Worm (Caenorhabditis elegans): ENCODE measurements around the gene srw-6.

srw-6 gene

ce11 chrV:3814938-3815337, 6.5 kb downstream of the srw-6 start, which contains the start of gene H10D18.1 (continued):
- TF ChIP-seq nhr-71 (tag; optimal IDR thresholded peaks at IDR 0.05) (peak; percentile 51), tbx-2 (tag; optimal IDR thresholded peaks at IDR 0.05) (no peak), ceh-90 (tag; optimal IDR thresholded peaks at IDR 0.05) (no peak), unc-86 (tag; optimal IDR thresholded peaks at IDR 0.05) (peak; percentile 20), nhr-28 (tag; optimal IDR thresholded peaks at IDR 0.05) (no peak), nhr-20 (tag; optimal IDR thresholded peaks at IDR 0.05) (no peak), skn-1 (tag; optimal IDR thresholded peaks at IDR 0.05) (no peak), ceh-8 (GFP tag; optimal IDR thresholded peaks at IDR 0.05) (no peak), zag-1 (tag; optimal IDR thresholded peaks at IDR 0.05) (no peak), fkh-4 (tag; optimal IDR thresholded peaks at IDR 0.05; ENCODE audit: borderline replicate concordance) (no peak), swsn-7 (tag; optimal IDR thresholded peaks at IDR 0.05) (peak; percentile 7), ztf-4 (tag; optimal IDR thresholded peaks at IDR 0.05) (no peak), isw-1 (GFP tag; IDR thresholded peaks at IDR 0.05) (no peak), efl-3 (GFP tag; optimal IDR thresholded peaks at IDR 0.05) (no peak), aly-2 (tag; optimal IDR thresholded peaks at IDR 0.05) (no peak), lin-14 (GFP tag; optimal IDR thresholded peaks at IDR 0.05) (peak; percentile 67), nhr-12 (tag; optimal IDR thresholded peaks at IDR 0.05) (no peak), sptf-1 (tag; optimal IDR thresholded peaks at IDR 0.05) (no peak), zip-4 (GFP tag; optimal IDR thresholded peaks at IDR 0.05) (no peak)

ce11 chrV:3820875-3821274, 12.4 kb downstream of the srw-6 start:
- peak; percentile 88 for TF ChIP-seq fkh-4 (tag; optimal IDR thresholded peaks at IDR 0.05; ENCODE audit: borderline replicate concordance)
- peak; percentile 15 for TF ChIP-seq nhr-85 (tag)
- TF ChIP-seq dsc-1 (tag; optimal IDR thresholded peaks at IDR 0.05), result peak; percentile 91
- TF ChIP-seq nhr-19 (GFP tag; conservative IDR thresholded peaks at IDR 0.05), result no peak

ce11 chrV:3825190-3825589, 16.8 kb downstream of the srw-6 start:
- TF ChIP-seq sox-4 (tag; optimal IDR thresholded peaks at IDR 0.05), result no peak
- no peak for TF ChIP-seq nhr-76 (tag; optimal IDR thresholded peaks at IDR 0.05)
- no peak for TF ChIP-seq lin-13 (GFP tag; optimal IDR thresholded peaks at IDR 0.05)
- no peak for TF ChIP-seq blmp-1 (tag; optimal IDR thresholded peaks at IDR 0.05)
- TF ChIP-seq zag-1 (tag; optimal IDR thresholded peaks at IDR 0.05), result no peak
- no peak for TF ChIP-seq pag-3 (tag; optimal IDR thresholded peaks at IDR 0.05; ENCODE audit: borderline replicate concordance, insufficient read depth)
- TF ChIP-seq egl-27 (tag; optimal IDR thresholded peaks at IDR 0.05), result no peak
- TF ChIP-seq xbp-1 (tag; optimal IDR thresholded peaks at IDR 0.05), result no peak
- TF ChIP-seq elt-3 (tag; optimal IDR thresholded peaks at IDR 0.05), result no peak
- TF ChIP-seq aly-2 (tag; optimal IDR thresholded peaks at IDR 0.05), result no peak
- TF ChIP-seq dsc-1 (tag; optimal IDR thresholded peaks at IDR 0.05), result no peak
- no peak for TF ChIP-seq nhr-11 (tag; optimal IDR thresholded peaks at IDR 0.05)
- no peak for TF ChIP-seq efl-1 (optimal IDR thresholded peaks at IDR 0.05)
- TF ChIP-seq efl-1 (GFP tag; optimal IDR thresholded peaks at IDR 0.05 in 1 of 2), result no peak

- TF ChIP-seq nhr-76 (tag; optimal IDR thresholded peaks at IDR 0.05) (no peak), unc-130 (tag; optimal IDR thresholded peaks at IDR 0.05) (no peak), lir-3 (tag; optimal IDR thresholded peaks at IDR 0.05; ENCODE audit: poor library complexity) (no peak), ceh-63 (GFP tag; optimal IDR thresholded peaks at IDR 0.05) (no peak), nhr-85 (tag) (peak; percentile 17)
Observed at ce11 chrV:3831616-3832015, 23.2 kb downstream of the srw-6 start, which contains the start of gene H10D18.5. Gene H10D18.5 (minus strand): TSS chrV:3831716.

- no peak for TF ChIP-seq lin-15B (tag; optimal IDR thresholded peaks at IDR 0.05)
- no peak for TF ChIP-seq jun-1 (tag; optimal IDR thresholded peaks at IDR 0.05)
- no peak for TF ChIP-seq ceh-63 (GFP tag; optimal IDR thresholded peaks at IDR 0.05)
- TF ChIP-seq hlh-17 (GFP tag; optimal IDR thresholded peaks at IDR 0.05; ENCODE audit: borderline replicate concordance), result no peak
- no peak for TF ChIP-seq dsc-1 (tag; optimal IDR thresholded peaks at IDR 0.05)
Observed at ce11 chrV:3832103-3832502, 23.7 kb downstream of the srw-6 start.
